In genomic region chrX:15886411-15887246, dm6 we compare ENCODE assay signal across 1 fruit fly cellular context.
TF ChIP-seq lines count a peak whose summit lies in the region.

No protein-coding gene starts in this region.

TF ChIP-seq in whole organism, embryonic, 481 proteins besides CTCF, POLR2A, EP300 and RAD21 (continued from another document and continues in another):
- TF ChIP-seq CG17802 (tag; optimal IDR thresholded peaks at IDR 0.05; lab: Kevin White, UChicago) (no peak), CG6654 (GFP tag; optimal IDR thresholded peaks at IDR 0.05; lab: Kevin White, UChicago) (no peak), CG17385 (GFP tag; optimal IDR thresholded peaks at IDR 0.05; lab: Kevin White, UChicago) (peak; percentile 99), hbn (GFP tag; IDR thresholded peaks at IDR 0.05; lab: Robert Waterston, UW; ENCODE audit: partially characterized antibody) (no peak), jigr1 (GFP tag; IDR thresholded peaks at IDR 0.05; lab: Robert Waterston, UW) (no peak), gcm2 (GFP tag; optimal IDR thresholded peaks at IDR 0.05; lab: Kevin White, UChicago) (no peak), Hr3 (GFP tag; optimal IDR thresholded peaks at IDR 0.05; lab: Kevin White, UChicago) (no peak), Chrac-16 (GFP tag; optimal IDR thresholded peaks at IDR 0.05; lab: Kevin White, UChicago) (no peak), CkIIα-i1 (GFP tag; IDR thresholded peaks at IDR 0.05; lab: Robert Waterston, UW) (no peak), CG31224 (GFP tag; IDR thresholded peaks at IDR 0.05; lab: Robert Waterston, UW) (no peak), ewg (GFP tag; optimal IDR thresholded peaks at IDR 0.05; lab: Kevin White, UChicago) (no peak), psq (GFP tag; optimal IDR thresholded peaks at IDR 0.05; lab: Kevin White, UChicago) (peak; percentile 100), CG2116 (GFP tag; optimal IDR thresholded peaks at IDR 0.05; lab: Kevin White, UChicago) (peak; percentile 22), CG15479 (GFP tag; optimal IDR thresholded peaks at IDR 0.05; lab: Kevin White, UChicago) (peak; percentile 77), CG7786 (GFP tag; optimal IDR thresholded peaks at IDR 0.05; lab: Kevin White, UChicago) (no peak), CG11695 (GFP tag; IDR thresholded peaks at IDR 0.05; lab: Robert Waterston, UW) (no peak), ci (GFP tag; IDR thresholded peaks at IDR 0.05; lab: Robert Waterston, UW) (peak; percentile 34; the same call in 1 of the 3 replicates), da (GFP tag; optimal IDR thresholded peaks at IDR 0.05; lab: Kevin White, UChicago) (no peak), CG9215 (GFP tag; IDR thresholded peaks at IDR 0.05; lab: Robert Waterston, UW) (no peak), bab2 (GFP tag; optimal IDR thresholded peaks at IDR 0.05; lab: Kevin White, UChicago) (no peak), Blimp-1 (GFP tag; optimal IDR thresholded peaks at IDR 0.05; lab: Kevin White, UChicago) (no peak), amos (GFP tag; IDR thresholded peaks at IDR 0.05; lab: Robert Waterston, UW; ENCODE audit: partially characterized antibody) (peak; percentile 58; the same call in 1 of the 2 replicates), CG14441 (GFP tag; IDR thresholded peaks at IDR 0.05; lab: Robert Waterston, UW) (no peak), chinmo (GFP tag; IDR thresholded peaks at IDR 0.05; lab: Robert Waterston, UW; ENCODE audit: partially characterized antibody) (peak; percentile 72; the same call in 1 of the 4 replicates), CG18619 (GFP tag; optimal IDR thresholded peaks at IDR 0.05; lab: Kevin White, UChicago) (no peak), CG13894 (tag; optimal IDR thresholded peaks at IDR 0.05; lab: Kevin White, UChicago) (no peak), CG30020 (tag; optimal IDR thresholded peaks at IDR 0.05; lab: Kevin White, UChicago) (no peak), CG2202 (tag; optimal IDR thresholded peaks at IDR 0.05; lab: Kevin White, UChicago) (no peak), Oaz (GFP tag; IDR thresholded peaks at IDR 0.05; lab: Robert Waterston, UW) (no peak), peb (GFP tag; IDR thresholded peaks at IDR 0.05; lab: Robert Waterston, UW) (no peak), gce (GFP tag; IDR thresholded peaks at IDR 0.05; lab: Robert Waterston, UW) (no peak), oc (tag; optimal IDR thresholded peaks at IDR 0.05; lab: Kevin White, UChicago) (no peak), CG7372 (GFP tag; IDR thresholded peaks at IDR 0.05; lab: Robert Waterston, UW) (no peak), Fer3 (tag; optimal IDR thresholded peaks at IDR 0.05; lab: Kevin White, UChicago) (no peak), CG6683 (GFP tag; optimal IDR thresholded peaks at IDR 0.05; lab: Kevin White, UChicago) (no peak), pros (GFP tag; optimal IDR thresholded peaks at IDR 0.05; lab: Kevin White, UChicago) (peak; percentile 76), Sry-β (GFP tag; optimal IDR thresholded peaks at IDR 0.05; lab: Kevin White, UChicago) (no peak), CG15073 (GFP tag; optimal IDR thresholded peaks at IDR 0.05; lab: Kevin White, UChicago) (no peak), tx (GFP tag; optimal IDR thresholded peaks at IDR 0.05; lab: Kevin White, UChicago) (no peak), dm (GFP tag; optimal IDR thresholded peaks at IDR 0.05; lab: Kevin White, UChicago) (no peak), CG9437 (GFP tag; optimal IDR thresholded peaks at IDR 0.05; lab: Kevin White, UChicago) (no peak), wek (GFP tag; optimal IDR thresholded peaks at IDR 0.05; lab: Kevin White, UChicago) (no peak), cwo (GFP tag; optimal IDR thresholded peaks at IDR 0.05; lab: Kevin White, UChicago) (no peak), Ssrp (tag; optimal IDR thresholded peaks at IDR 0.05; lab: Kevin White, UChicago) (no peak), prd (optimal IDR thresholded peaks at IDR 0.05; lab: Kevin White, UChicago) (no peak), prd (GFP tag; IDR thresholded peaks at IDR 0.05; lab: Robert Waterston, UW) (no peak), lbe (GFP tag; optimal IDR thresholded peaks at IDR 0.05; lab: Kevin White, UChicago) (peak; percentile 47), CG2129 (GFP tag; IDR thresholded peaks at IDR 0.05; lab: Robert Waterston, UW; ENCODE audit: partially characterized antibody) (no peak), CG7357 (GFP tag; IDR thresholded peaks at IDR 0.05; lab: Robert Waterston, UW) (no peak), CG10565 (GFP tag; optimal IDR thresholded peaks at IDR 0.05; lab: Kevin White, UChicago) (no peak), dan (GFP tag; IDR thresholded peaks at IDR 0.05; lab: Robert Waterston, UW) (no peak), sna (GFP tag; IDR thresholded peaks at IDR 0.05; lab: Robert Waterston, UW; ENCODE audit: partially characterized antibody) (no peak), CG3163 (GFP tag; optimal IDR thresholded peaks at IDR 0.05; lab: Kevin White, UChicago) (peak; percentile 98), ind (GFP tag; optimal IDR thresholded peaks at IDR 0.05; lab: Kevin White, UChicago) (no peak), CG15269 (tag; optimal IDR thresholded peaks at IDR 0.05; lab: Kevin White, UChicago) (no peak), slou (GFP tag; optimal IDR thresholded peaks at IDR 0.05; lab: Kevin White, UChicago) (no peak), CG6765 (GFP tag; optimal IDR thresholded peaks at IDR 0.05; lab: Kevin White, UChicago) (no peak), Ravus (GFP tag; IDR thresholded peaks at IDR 0.05; lab: Robert Waterston, UW) (no peak), NC2β (GFP tag; optimal IDR thresholded peaks at IDR 0.05; lab: Kevin White, UChicago) (no peak), Awh (GFP tag; IDR thresholded peaks at IDR 0.05; lab: Robert Waterston, UW) (no peak), Rx (GFP tag; IDR thresholded peaks at IDR 0.05; lab: Robert Waterston, UW) (no peak), Gug (GFP tag; IDR thresholded peaks at IDR 0.05; lab: Robert Waterston, UW) (no peak), Sox100B (GFP tag; optimal IDR thresholded peaks at IDR 0.05; lab: Kevin White, UChicago) (no peak), MBD-R2 (GFP tag; IDR thresholded peaks at IDR 0.05; lab: Robert Waterston, UW) (peak; percentile 17; the same call in 1 of the 2 replicates), D19B (GFP tag; optimal IDR thresholded peaks at IDR 0.05; lab: Kevin White, UChicago) (no peak), Dp (GFP tag; optimal IDR thresholded peaks at IDR 0.05; lab: Kevin White, UChicago) (no peak), crol (GFP tag; IDR thresholded peaks at IDR 0.05; lab: Robert Waterston, UW) (no peak), chif (GFP tag; optimal IDR thresholded peaks at IDR 0.05; lab: Kevin White, UChicago) (no peak), Antp (GFP tag; optimal IDR thresholded peaks at IDR 0.05; lab: Kevin White, UChicago) (no peak), maf-S (GFP tag; optimal IDR thresholded peaks at IDR 0.05; lab: Kevin White, UChicago) (no peak), CG34422 (GFP tag; IDR thresholded peaks at IDR 0.05; lab: Robert Waterston, UW) (peak; percentile 39; the same call in 1 of the 3 replicates), ato (GFP tag; IDR thresholded peaks at IDR 0.05; lab: Robert Waterston, UW; ENCODE audit: partially characterized antibody) (no peak), CG7839 (tag; optimal IDR thresholded peaks at IDR 0.05; lab: Kevin White, UChicago) (no peak), br (optimal IDR thresholded peaks at IDR 0.05; lab: Kevin White, UChicago) (no peak), scrt (GFP tag; optimal IDR thresholded peaks at IDR 0.05; lab: Kevin White, UChicago) (no peak), Lpt (GFP tag; optimal IDR thresholded peaks at IDR 0.05; lab: Kevin White, UChicago) (no peak), B-H1 (GFP tag; IDR thresholded peaks at IDR 0.05; lab: Robert Waterston, UW) (no peak), CG13624 (GFP tag; optimal IDR thresholded peaks at IDR 0.05; lab: Kevin White, UChicago) (no peak), CG18764 (GFP tag; optimal IDR thresholded peaks at IDR 0.05; lab: Kevin White, UChicago) (no peak), tap (tag; optimal IDR thresholded peaks at IDR 0.05; lab: Kevin White, UChicago) (no peak), inv (GFP tag; IDR thresholded peaks at IDR 0.05; lab: Robert Waterston, UW; ENCODE audit: partially characterized antibody) (no peak), CG4282 (GFP tag; optimal IDR thresholded peaks at IDR 0.05; lab: Kevin White, UChicago) (no peak), Opbp (GFP tag; IDR thresholded peaks at IDR 0.05; lab: Robert Waterston, UW; ENCODE audit: partially characterized antibody) (no peak), CG4424 (GFP tag; optimal IDR thresholded peaks at IDR 0.05; lab: Kevin White, UChicago) (no peak), Deaf1 (tag; optimal IDR thresholded peaks at IDR 0.05; lab: Kevin White, UChicago) (peak; percentile 88), CG16863 (GFP tag; optimal IDR thresholded peaks at IDR 0.05; lab: Kevin White, UChicago) (no peak), CG18011 (GFP tag; optimal IDR thresholded peaks at IDR 0.05; lab: Kevin White, UChicago) (no peak), Poxn (GFP tag; IDR thresholded peaks at IDR 0.05; lab: Robert Waterston, UW) (no peak), CG12071 (GFP tag; optimal IDR thresholded peaks at IDR 0.05; lab: Kevin White, UChicago) (no peak), CG31365 (tag; optimal IDR thresholded peaks at IDR 0.05; lab: Kevin White, UChicago) (no peak), zfh2 (GFP tag; optimal IDR thresholded peaks at IDR 0.05; lab: Kevin White, UChicago) (no peak), CG30403 (GFP tag; optimal IDR thresholded peaks at IDR 0.05; lab: Kevin White, UChicago) (no peak), CG17612 (GFP tag; IDR thresholded peaks at IDR 0.05; lab: Robert Waterston, UW) (no peak), C15 (GFP tag; IDR thresholded peaks at IDR 0.05; lab: Robert Waterston, UW) (no peak), fd3F (GFP tag; optimal IDR thresholded peaks at IDR 0.05; lab: Kevin White, UChicago) (no peak), Stat92E (GFP tag; optimal IDR thresholded peaks at IDR 0.05; lab: Kevin White, UChicago) (no peak), Xbp1 (GFP tag; optimal IDR thresholded peaks at IDR 0.05; lab: Kevin White, UChicago) (no peak), phol (tag; optimal IDR thresholded peaks at IDR 0.05; lab: Kevin White, UChicago) (no peak), Bteb2 (GFP tag; optimal IDR thresholded peaks at IDR 0.05; lab: Kevin White, UChicago) (no peak), CG4730 (GFP tag; IDR thresholded peaks at IDR 0.05; lab: Robert Waterston, UW) (no peak), sima (GFP tag; optimal IDR thresholded peaks at IDR 0.05; lab: Kevin White, UChicago) (no peak), CG6813 (GFP tag; optimal IDR thresholded peaks at IDR 0.05; lab: Kevin White, UChicago) (no peak), lmd (GFP tag; IDR thresholded peaks at IDR 0.05; lab: Robert Waterston, UW) (no peak), rib (GFP tag; IDR thresholded peaks at IDR 0.05; lab: Robert Waterston, UW) (0 out of 2 replicates have a peak, but pooled peaks have one; percentile 44), tin (GFP tag; optimal IDR thresholded peaks at IDR 0.05; lab: Kevin White, UChicago) (no peak), Mes4 (GFP tag; optimal IDR thresholded peaks at IDR 0.05; lab: Kevin White, UChicago) (no peak), Jarid2 (GFP tag; optimal IDR thresholded peaks at IDR 0.05; lab: Kevin White, UChicago) (no peak), CG1233 (GFP tag; optimal IDR thresholded peaks at IDR 0.05; lab: Kevin White, UChicago) (no peak), ranshi (GFP tag; IDR thresholded peaks at IDR 0.05; lab: Robert Waterston, UW) (no peak), ttk (GFP tag; IDR thresholded peaks at IDR 0.05; lab: Robert Waterston, UW) (no peak), gt (GFP tag; IDR thresholded peaks at IDR 0.05; lab: Robert Waterston, UW) (no peak), odd (GFP tag; optimal IDR thresholded peaks at IDR 0.05; lab: Kevin White, UChicago) (no peak), Side (GFP tag; optimal IDR thresholded peaks at IDR 0.05; lab: Kevin White, UChicago) (no peak), CG42726 (GFP tag; IDR thresholded peaks at IDR 0.05; lab: Robert Waterston, UW; ENCODE audit: partially characterized antibody) (no peak), CG6854 (GFP tag; optimal IDR thresholded peaks at IDR 0.05; lab: Kevin White, UChicago) (peak; percentile 7), zf30C (GFP tag; optimal IDR thresholded peaks at IDR 0.05; lab: Kevin White, UChicago) (peak; percentile 85), Ets97D (GFP tag; optimal IDR thresholded peaks at IDR 0.05; lab: Kevin White, UChicago) (peak; percentile 6), pho (GFP tag; optimal IDR thresholded peaks at IDR 0.05; lab: Kevin White, UChicago) (no peak), CG11093 (GFP tag; IDR thresholded peaks at IDR 0.05; lab: Robert Waterston, UW) (no peak), z (GFP tag; IDR thresholded peaks at IDR 0.05; lab: Robert Waterston, UW) (no peak), sob (GFP tag; IDR thresholded peaks at IDR 0.05; lab: Robert Waterston, UW) (peak; percentile 51; the same call in 1 of the 2 replicates), ftz-f1 (GFP tag; optimal IDR thresholded peaks at IDR 0.05; lab: Kevin White, UChicago) (no peak), Mrtf (GFP tag; IDR thresholded peaks at IDR 0.05; lab: Robert Waterston, UW) (no peak), CG3726 (GFP tag; IDR thresholded peaks at IDR 0.05; lab: Robert Waterston, UW) (no peak), Myb (GFP tag; optimal IDR thresholded peaks at IDR 0.05; lab: Kevin White, UChicago) (no peak), sd (tag; optimal IDR thresholded peaks at IDR 0.05; lab: Kevin White, UChicago) (no peak), ems (GFP tag; optimal IDR thresholded peaks at IDR 0.05; lab: Kevin White, UChicago) (no peak), CHES-1-like (GFP tag; optimal IDR thresholded peaks at IDR 0.05; lab: Kevin White, UChicago) (no peak), CG11560 (tag; IDR thresholded peaks at IDR 0.05; lab: Robert Waterston, UW) (no peak), Bgb (GFP tag; IDR thresholded peaks at IDR 0.05; lab: Robert Waterston, UW; ENCODE audit: partially characterized antibody) (peak; percentile 58), cad (GFP tag; optimal IDR thresholded peaks at IDR 0.05; lab: Kevin White, UChicago) (no peak), kah (GFP tag; optimal IDR thresholded peaks at IDR 0.05; lab: Kevin White, UChicago) (no peak), ATbp (GFP tag; optimal IDR thresholded peaks at IDR 0.05; lab: Kevin White, UChicago) (peak; percentile 68), so (GFP tag; IDR thresholded peaks at IDR 0.05; lab: Robert Waterston, UW) (peak; percentile 10; the same call in 1 of the 3 replicates), pum (GFP tag; optimal IDR thresholded peaks at IDR 0.05; lab: Kevin White, UChicago) (no peak), CG4328 (GFP tag; optimal IDR thresholded peaks at IDR 0.05; lab: Kevin White, UChicago) (no peak), CG10431 (GFP tag; optimal IDR thresholded peaks at IDR 0.05; lab: Kevin White, UChicago) (peak; percentile 23), CG10274 (GFP tag; optimal IDR thresholded peaks at IDR 0.05; lab: Kevin White, UChicago) (no peak), salm (tag; optimal IDR thresholded peaks at IDR 0.05; lab: Kevin White, UChicago) (no peak)
